Fruit fly (Drosophila melanogaster) whole organism, embryonic: ENCODE data around the gene CG14326.

Experiments
- ATbp ChIP-seq: fragments of 200-800 bp; sonication (Bioruptor generic); optimal IDR thresholded peaks from 2 replicates; lab custom pipeline; 2017; ENCODE audit warnings: missing biosample characterization, mild to moderate bottlenecking, missing genetic modification characterization, missing genetic modification reagents
- Aef1 ChIP-seq: fragments of 200-800 bp; sonication (Bioruptor generic); IDR thresholded peaks from 3 replicates; pipeline ENCODE4 v1.3.6; 2022; ENCODE audit warnings: missing biosample characterization, missing genetic modification characterization
- Atf6 ChIP-seq: fragments of 200-800 bp; sonication (Bioruptor generic); IDR thresholded peaks from 2 replicates; pipeline ENCODE4 v1.3.6; 2022; ENCODE audit warnings: missing biosample characterization, missing genetic modification characterization
- B-H1 ChIP-seq: fragments of 200-800 bp; sonication (Bioruptor generic); IDR thresholded peaks from 3 replicates; pipeline ENCODE4 v1.3.6; 2022; ENCODE audit warnings: missing biosample characterization, missing genetic modification characterization
- CG10366 ChIP-seq: fragments of 200-800 bp; sonication (Bioruptor generic); IDR thresholded peaks from 2 replicates; pipeline ENCODE4 v1.3.6; 2022; ENCODE audit warnings: missing biosample characterization, missing genetic modification characterization
- CG11247 ChIP-seq: fragments of 200-800 bp; sonication (Bioruptor generic); IDR thresholded peaks from 2 replicates; pipeline ENCODE4 v1.3.6; 2022; ENCODE audit warnings: missing biosample characterization, missing genetic modification characterization
- CG14050 ChIP-seq: fragments of 200-800 bp; sonication (Bioruptor generic); IDR thresholded peaks from 3 replicates; pipeline ENCODE4 v1.3.6; 2022; ENCODE audit warnings: missing biosample characterization, missing genetic modification characterization
- CG1647 ChIP-seq: fragments of 200-800 bp; sonication (Bioruptor generic); optimal IDR thresholded peaks from 3 replicates; lab custom pipeline; 2016; ENCODE audit warnings: missing biosample characterization, missing genetic modification characterization
- CG16779 ChIP-seq: fragments of 200-800 bp; sonication (Bioruptor generic); IDR thresholded peaks from 2 replicates; pipeline ENCODE4 v1.3.6; 2022; ENCODE audit warnings: missing biosample characterization, missing genetic modification characterization
- CG17385 ChIP-seq: fragments of 200-800 bp; sonication (Bioruptor generic); optimal IDR thresholded peaks from 3 replicates; lab custom pipeline; 2018; ENCODE audit warnings: missing biosample characterization, mild to moderate bottlenecking, missing genetic modification characterization
- CG17802 ChIP-seq: fragments of 200-800 bp; sonication (Bioruptor generic); optimal IDR thresholded peaks from 2 replicates; lab custom pipeline; 2018; ENCODE audit warnings: missing biosample characterization, mild to moderate bottlenecking, missing genetic modification characterization, moderate library complexity
- CG18764 ChIP-seq: fragments of 200-800 bp; sonication (Bioruptor generic); optimal IDR thresholded peaks from 3 replicates; lab custom pipeline; 2016; ENCODE audit warnings: missing biosample characterization, missing genetic modification characterization
- CG2202 ChIP-seq: fragments of 200-800 bp; sonication (Bioruptor generic); optimal IDR thresholded peaks from 2 replicates; lab custom pipeline; 2018; ENCODE audit warnings: missing biosample characterization, mild to moderate bottlenecking, missing genetic modification characterization
- CG31441 ChIP-seq: fragments of 200-800 bp; sonication (Bioruptor generic); IDR thresholded peaks from 2 replicates; pipeline ENCODE4 v1.3.6; 2022; ENCODE audit warnings: missing biosample characterization, missing genetic modification characterization
- CG32532 ChIP-seq: fragments of 200-800 bp; sonication (Bioruptor generic); IDR thresholded peaks from 2 replicates; pipeline ENCODE4 v1.3.6; 2022; ENCODE audit warnings: missing biosample characterization, missing genetic modification characterization
- CG34422 ChIP-seq: fragments of 200-800 bp; sonication (Bioruptor generic); IDR thresholded peaks from 3 replicates; pipeline ENCODE4 v1.3.6; 2022; ENCODE audit warnings: missing biosample characterization, missing genetic modification characterization
- CG4730 ChIP-seq: fragments of 200-800 bp; sonication (Bioruptor generic); IDR thresholded peaks from 2 replicates; pipeline ENCODE4 v1.3.6; 2022; ENCODE audit warnings: missing biosample characterization, missing genetic modification characterization
- CG6654 ChIP-seq: fragments of 200-800 bp; sonication (Bioruptor generic); optimal IDR thresholded peaks from 2 replicates; lab custom pipeline; 2017; ENCODE audit warnings: missing biosample characterization, mild to moderate bottlenecking, missing genetic modification characterization
- CG7786 ChIP-seq: fragments of 200-800 bp; sonication (Bioruptor generic); optimal IDR thresholded peaks from 2 replicates; lab custom pipeline; 2016; ENCODE audit warnings: missing biosample characterization, missing genetic modification characterization
- CG7963 ChIP-seq: fragments of 200-800 bp; sonication (Bioruptor generic); IDR thresholded peaks from 3 replicates; pipeline ENCODE4 v1.3.6; 2022; ENCODE audit warnings: missing biosample characterization, missing genetic modification characterization; ENCODE audit not compliant: partially characterized antibody
- CG8290 ChIP-seq, 3 experiments: fragments of 200-800 bp; sonication (Bioruptor generic); optimal IDR thresholded peaks; 2 replicates each; lab custom pipeline; 2016 to 2019; ENCODE audit warnings: missing biosample characterization in 3 of 3, missing genetic modification characterization in 3 of 3, mild to moderate bottlenecking in 2 of 3, moderate library complexity in 1 of 3
- CG8478 ChIP-seq: fragments of >200 bp; optimal IDR thresholded peaks from 2 replicates; lab custom pipeline; 2018
- CG9797 ChIP-seq: fragments of 200-800 bp; sonication (Bioruptor generic); optimal IDR thresholded peaks from 3 replicates; lab custom pipeline; 2018; ENCODE audit warnings: missing biosample characterization, mild to moderate bottlenecking, missing genetic modification characterization
- CTCF ChIP-seq: fragments of 200-800 bp; sonication (Bioruptor generic); optimal IDR thresholded peaks from 2 replicates; lab custom pipeline; 2017; ENCODE audit warnings: missing biosample characterization, mild to moderate bottlenecking, missing genetic modification characterization, moderate library complexity
- Dip3 ChIP-seq: fragments of 200-800 bp; sonication (Bioruptor generic); optimal IDR thresholded peaks from 3 replicates; lab custom pipeline; 2016; ENCODE audit warnings: missing biosample characterization, missing genetic modification characterization
- Doc2 ChIP-seq: fragments of 200-800 bp; sonication (Bioruptor generic); IDR thresholded peaks from 2 replicates; pipeline ENCODE4 v1.3.6; 2022; ENCODE audit warnings: missing biosample characterization, missing genetic modification characterization
- Doc3 ChIP-seq: fragments of 200-800 bp; sonication (Bioruptor generic); IDR thresholded peaks from 3 replicates; pipeline ENCODE4 v1.3.6; 2022; ENCODE audit warnings: missing biosample characterization, missing genetic modification characterization; ENCODE audit not compliant: partially characterized antibody
- GATAe ChIP-seq: fragments of 200-800 bp; sonication (Bioruptor generic); conservative IDR thresholded peaks from 2 replicates; pipeline ENCODE4 v1.3.6; 2022; ENCODE audit warnings: missing biosample characterization, missing genetic modification characterization
- H15 ChIP-seq: fragments of 200-800 bp; sonication (Bioruptor generic); IDR thresholded peaks from 3 replicates; pipeline ENCODE4 v1.3.6; 2022; ENCODE audit warnings: missing biosample characterization, missing genetic modification characterization
- Hmr ChIP-seq: fragments of 200-800 bp; sonication (Bioruptor generic); optimal IDR thresholded peaks from 3 replicates; lab custom pipeline; 2017; ENCODE audit warnings: mild to moderate bottlenecking, missing biosample characterization, missing genetic modification reagents, missing genetic modification characterization
- NfI ChIP-seq: fragments of 200-800 bp; sonication (Bioruptor generic); optimal IDR thresholded peaks from 3 replicates; lab custom pipeline; 2018; ENCODE audit warnings: missing biosample characterization, mild to moderate bottlenecking, missing genetic modification characterization, moderate library complexity
- Xrp1 ChIP-seq: fragments of 200-800 bp; sonication (Bioruptor generic); IDR thresholded peaks from 2 replicates; pipeline ENCODE4 v1.3.6; 2022; ENCODE audit warnings: missing biosample characterization, missing genetic modification characterization
- ab ChIP-seq: fragments of 200-800 bp; sonication (Bioruptor generic); optimal IDR thresholded peaks from 2 replicates; lab custom pipeline; 2016; ENCODE audit warnings: missing biosample characterization, missing genetic modification characterization
- croc ChIP-seq: fragments of 200-800 bp; sonication (Bioruptor generic); conservative IDR thresholded peaks from 3 replicates; pipeline ENCODE4 v1.3.6; 2022; ENCODE audit warnings: missing biosample characterization, missing genetic modification characterization
- ewg ChIP-seq: fragments of 200-800 bp; sonication (Bioruptor generic); optimal IDR thresholded peaks from 3 replicates; lab custom pipeline; 2017; ENCODE audit warnings: mild to moderate bottlenecking, missing biosample characterization, missing genetic modification reagents, missing genetic modification characterization
- ftz-f1 ChIP-seq: fragments of 200-800 bp; sonication (Bioruptor generic); optimal IDR thresholded peaks from 2 replicates; lab custom pipeline; 2016; ENCODE audit warnings: missing biosample characterization, missing genetic modification characterization
- grau ChIP-seq: fragments of 200-800 bp; optimal IDR thresholded peaks from 3 replicates; lab custom pipeline; 2019; ENCODE audit warnings: missing biosample characterization, mild to moderate bottlenecking, missing genetic modification characterization, moderate library complexity
- klu ChIP-seq: fragments of 200-800 bp; sonication (Bioruptor generic); IDR thresholded peaks from 2 replicates; pipeline ENCODE4 v1.3.6; 2022; ENCODE audit warnings: missing biosample characterization, missing genetic modification characterization
- luna ChIP-seq: fragments of 200-800 bp; sonication (Bioruptor generic); optimal IDR thresholded peaks from 2 replicates; lab custom pipeline; 2016; ENCODE audit warnings: missing biosample characterization, missing genetic modification characterization
- maf-S ChIP-seq: fragments of 200-800 bp; sonication (Bioruptor generic); optimal IDR thresholded peaks from 2 replicates; lab custom pipeline; 2016; ENCODE audit warnings: missing biosample characterization, missing genetic modification characterization
- pita ChIP-seq: fragments of 200-800 bp; sonication (Bioruptor generic); optimal IDR thresholded peaks from 2 replicates; lab custom pipeline; 2017; ENCODE audit warnings: missing biosample characterization, mild to moderate bottlenecking, missing genetic modification characterization
- sna ChIP-seq: fragments of 200-800 bp; sonication (Bioruptor generic); IDR thresholded peaks from 2 replicates; pipeline ENCODE4 v1.3.6; 2022; ENCODE audit warnings: missing biosample characterization, missing genetic modification characterization; ENCODE audit not compliant: partially characterized antibody
- sr ChIP-seq: fragments of 200-800 bp; sonication (Bioruptor generic); IDR thresholded peaks from 3 replicates; pipeline ENCODE4 v1.3.6; 2022; ENCODE audit warnings: missing biosample characterization, missing genetic modification characterization
- stc ChIP-seq: fragments of 200-800 bp; sonication (Bioruptor generic); IDR thresholded peaks from 2 replicates; pipeline ENCODE4 v1.3.6; 2022; ENCODE audit warnings: missing biosample characterization, missing genetic modification characterization
- tgo ChIP-seq: fragments of 200-800 bp; sonication (Bioruptor generic); IDR thresholded peaks from 3 replicates; pipeline ENCODE4 v1.3.6; 2022; ENCODE audit warnings: missing biosample characterization, missing genetic modification characterization
- tin ChIP-seq: fragments of 200-800 bp; sonication (Bioruptor generic); optimal IDR thresholded peaks from 3 replicates; lab custom pipeline; 2016; ENCODE audit warnings: missing biosample characterization, missing genetic modification characterization
- vvl ChIP-seq: fragments of 200-800 bp; sonication (Bioruptor generic); IDR thresholded peaks from 2 replicates; pipeline ENCODE4 v1.3.6; 2022; ENCODE audit warnings: missing biosample characterization, missing genetic modification characterization

CG14326 gene

dm6 chr3R:17603717-17604116 is 15.2 kb upstream of the CG14326 start (continued):
- TF ChIP-seq CG18764 (GFP tag; lab: Kevin White, UChicago): no peak
- no peak for TF ChIP-seq CG16779 (GFP tag; lab: Robert Waterston, UW)
- TF ChIP-seq CG32532: no peak
- TF ChIP-seq pita (GFP tag; lab: Kevin White, UChicago): peak; percentile 57
- no peak for TF ChIP-seq Dip3 (GFP tag; lab: Kevin White, UChicago)
- no peak for TF ChIP-seq CG11247 (GFP tag; lab: Robert Waterston, UW)
- TF ChIP-seq klu (GFP tag; lab: Robert Waterston, UW): no peak
- TF ChIP-seq CG8478 (lab: Kevin White, UChicago): peak; percentile 91
- TF ChIP-seq CG7963 (GFP tag; lab: Robert Waterston, UW): no peak
- TF ChIP-seq Aef1 (GFP tag; lab: Robert Waterston, UW): no peak
- TF ChIP-seq maf-S: no peak
- no peak for TF ChIP-seq CG14050
- no peak for TF ChIP-seq grau (tag; lab: Kevin White, UChicago)
- no peak for TF ChIP-seq stc (GFP tag; lab: Robert Waterston, UW)
- no peak for TF ChIP-seq CG31441
- TF ChIP-seq H15 (GFP tag; lab: Robert Waterston, UW): no peak
- no peak for TF ChIP-seq Hmr (GFP tag; lab: Kevin White, UChicago)
- TF ChIP-seq CG8290 (GFP tag; optimal IDR thresholded peaks at IDR 0.05; lab: Kevin White, UChicago): no peak
- TF ChIP-seq CG8290 (tag; optimal IDR thresholded peaks at IDR 0.05; lab: Kevin White, UChicago): no peak
- no peak for TF ChIP-seq Atf6 (GFP tag; lab: Robert Waterston, UW)
- TF ChIP-seq croc (GFP tag; lab: Robert Waterston, UW): no peak
- TF ChIP-seq CG10366 (GFP tag; lab: Robert Waterston, UW): no peak
- TF ChIP-seq sr (GFP tag; lab: Robert Waterston, UW): no peak
- no peak for TF ChIP-seq CG7786 (GFP tag; lab: Kevin White, UChicago)
- no peak for TF ChIP-seq CG4730 (GFP tag; lab: Robert Waterston, UW)
- no peak for TF ChIP-seq CG9797 (GFP tag; lab: Kevin White, UChicago)
- no peak for TF ChIP-seq ewg (GFP tag; lab: Kevin White, UChicago)
- no peak for TF ChIP-seq CG34422
- no peak for TF ChIP-seq ATbp (GFP tag; lab: Kevin White, UChicago)
- no peak for TF ChIP-seq ab (GFP tag; lab: Kevin White, UChicago)
- no peak for TF ChIP-seq tgo (GFP tag; lab: Robert Waterston, UW)
- no peak for TF ChIP-seq Xrp1 (GFP tag; lab: Robert Waterston, UW)
- TF ChIP-seq CG6654 (GFP tag; lab: Kevin White, UChicago): no peak
- no peak for TF ChIP-seq tin
- TF ChIP-seq CG1647 (GFP tag; lab: Kevin White, UChicago): no peak
- 0 out of 3 replicates have a peak, but pooled peaks have one; percentile 38 for TF ChIP-seq Doc3 (GFP tag; lab: Robert Waterston, UW)
- no peak for TF ChIP-seq luna (GFP tag; lab: Kevin White, UChicago)
- TF ChIP-seq ftz-f1 (GFP tag; lab: Kevin White, UChicago): no peak
- no peak for TF ChIP-seq sna (GFP tag; lab: Robert Waterston, UW)
- TF ChIP-seq CG17802 (tag; lab: Kevin White, UChicago): no peak
- peak; percentile 74 for TF ChIP-seq CTCF
- TF ChIP-seq GATAe (GFP tag; lab: Robert Waterston, UW): no peak
- peak; percentile 41 for TF ChIP-seq vvl
- TF ChIP-seq NfI (GFP tag; lab: Kevin White, UChicago): no peak
- TF ChIP-seq CG17385 (GFP tag; lab: Kevin White, UChicago): no peak
- TF ChIP-seq CG2202 (tag; lab: Kevin White, UChicago): no peak
- TF ChIP-seq B-H1 (GFP tag; lab: Robert Waterston, UW): no peak
- TF ChIP-seq Doc2: no peak
